Worm (Caenorhabditis elegans): ENCODE data around the gene M162.7.

- TF ChIP-seq pha-4 (tag; optimal IDR thresholded peaks at IDR 0.05), result no peak
- no peak for TF ChIP-seq let-607 (tag; optimal IDR thresholded peaks at IDR 0.05)
- no peak for TF ChIP-seq die-1 (tag; optimal IDR thresholded peaks at IDR 0.05)
- TF ChIP-seq rcor-1 (GFP tag; IDR thresholded peaks at IDR 0.05), result no peak
- no peak for TF ChIP-seq ccch-3 (GFP tag; optimal IDR thresholded peaks at IDR 0.05)
- no peak for TF ChIP-seq efl-1 (GFP tag; optimal IDR thresholded peaks at IDR 0.05)
These were observed 10.7 kb upstream of the M162.7 start for ce11 chrV:19805548-19805947.
